Worm (Caenorhabditis elegans) whole organism, L4/young adult: Measurements from ENCODE around the gene C54H2.4.

Experiments used
- W03F9.2 ChIP-seq: fragments of 150-350 bp; optimal IDR thresholded peaks from 2 replicates; lab custom pipeline; 2014; ENCODE audit warnings: missing biosample characterization, missing genetic modification characterization
- dao-5 ChIP-seq: sonication (generic microtip); optimal IDR thresholded peaks from 2 replicates; lab custom pipeline; 2016; ENCODE audit warnings: missing genotype, missing genetic modification characterization, moderate library complexity, missing compliant biosample characterization
- him-1 ChIP-seq: sonication (generic microtip); optimal IDR thresholded peaks from 2 replicates; lab custom pipeline; 2016; ENCODE audit warnings: missing genotype, missing genetic modification reagents, missing genetic modification characterization, missing compliant biosample characterization

DNA sequence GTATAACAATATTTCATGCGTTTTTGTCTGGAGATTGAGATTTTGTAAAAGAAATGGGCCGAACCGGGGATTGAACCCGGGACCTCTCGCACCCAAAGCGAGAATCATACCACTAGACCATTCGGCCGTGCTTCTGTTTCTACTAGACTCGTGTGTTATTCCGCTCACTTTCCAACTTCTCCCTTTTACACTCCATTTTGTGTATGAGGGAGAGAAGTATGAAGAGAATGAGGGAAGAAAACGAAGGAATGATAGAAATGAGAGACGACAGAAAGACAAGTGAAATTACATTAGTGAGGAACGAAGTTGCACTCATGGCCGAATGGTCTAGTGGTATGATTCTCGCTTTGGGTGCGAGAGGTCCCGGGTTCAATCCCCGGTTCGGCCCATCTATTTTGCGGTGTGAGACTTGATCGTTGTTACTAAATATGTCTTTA is 30.6 kb upstream of the C54H2.4 start:
- TF ChIP-seq him-1 (tag; lab: Kevin White, UChicago) (peak; percentile 89), dao-5 (tag; lab: Kevin White, UChicago) (peak; percentile 84), W03F9.2 (peak; percentile 58)
